Worm (Caenorhabditis elegans) whole organism, dauer: ENCODE data around the gene F56C4.4.

Source experiments
- unc-62 ChIP-seq: sonication (generic microtip); optimal IDR thresholded peaks from 2 replicates; lab custom pipeline; 2017; ENCODE audit warnings: missing biosample characterization, missing genetic modification reagents, missing genetic modification characterization

Gene F56C4.4

ce11 chrIV:10612281-10612680 is 18.8 kb downstream of the F56C4.4 start:
- no peak for TF ChIP-seq unc-62 (GFP tag; lab: Kevin White, UChicago)

- TF ChIP-seq unc-62 (GFP tag; lab: Kevin White, UChicago) = no peak
Observed at ce11 chrIV:10609920-10610319, 21.1 kb downstream of the F56C4.4 start.

DNA sequence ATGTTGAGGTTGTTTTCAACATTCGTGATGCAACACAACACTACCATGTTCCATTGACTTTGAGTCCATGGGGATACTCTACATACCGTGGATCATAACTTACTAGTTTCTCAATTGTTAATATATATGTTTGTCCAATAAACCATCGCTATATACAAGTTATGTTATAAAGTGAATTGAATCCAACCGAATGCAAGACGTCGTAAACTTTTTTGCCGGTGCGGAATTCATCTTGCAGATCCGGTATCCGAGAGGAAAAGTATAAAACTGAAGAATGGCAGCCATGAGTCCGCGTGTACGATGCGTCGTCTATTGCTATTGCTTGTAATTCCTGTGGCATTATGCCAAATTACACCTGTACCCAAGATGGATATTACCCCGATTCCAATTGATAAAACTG is 22.8 kb downstream of the F56C4.4 start, which contains the start of gene R09H10.6:
R09H10.6 (plus strand) TSS at position 301 of the 400 bp plus-strand sequence.
- no peak for TF ChIP-seq unc-62 (GFP tag; lab: Kevin White, UChicago)

DNA sequence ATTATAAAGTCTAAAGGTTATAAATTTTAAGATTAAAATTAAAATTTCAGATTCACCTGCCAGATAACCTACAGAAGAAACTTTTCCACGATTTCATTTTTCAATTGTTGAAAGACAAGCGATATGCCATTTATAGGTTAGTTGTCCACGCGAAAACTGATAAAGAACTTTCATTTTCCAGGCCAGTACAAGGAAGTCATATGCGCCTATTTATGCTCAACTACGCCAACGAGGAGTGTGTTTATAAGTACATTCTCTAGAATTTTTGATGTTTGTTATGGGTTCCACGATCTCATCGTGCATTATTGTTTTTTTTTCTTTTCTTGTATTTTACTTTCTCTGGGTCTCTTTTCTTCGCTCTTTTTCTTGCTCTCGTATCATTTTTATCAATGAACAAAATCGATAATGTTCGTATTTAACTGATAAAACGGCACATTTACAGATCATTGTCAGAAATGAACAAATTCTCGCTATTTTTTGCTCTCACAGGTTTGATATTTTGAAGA is 24.4 kb downstream of the F56C4.4 start, which contains the start of gene R09H10.3:
R09H10.3 (plus strand) TSS at position 456 of the 506 bp plus-strand sequence.
- TF ChIP-seq unc-62 (GFP tag; lab: Kevin White, UChicago) = no peak

- TF ChIP-seq unc-62 (GFP tag; lab: Kevin White, UChicago) = no peak
Observed at ce11 chrIV:10602644-10603043, 28.4 kb downstream of the F56C4.4 start, which contains the start of gene R09H10.2. Gene R09H10.2, plus strand, starts transcription at chrIV:10602944.

ce11 chrIV:10599983-10600382 is 31.1 kb downstream of the F56C4.4 start, which contains the start of gene R09H10.1:
Gene R09H10.1, plus strand, starts transcription at chrIV:10600283.
- TF ChIP-seq unc-62 (GFP tag; lab: Kevin White, UChicago) = no peak

- TF ChIP-seq unc-62 (GFP tag; lab: Kevin White, UChicago) = no peak
Observed at ce11 chrIV:10596505-10596904, 34.6 kb downstream of the F56C4.4 start, which contains the start of gene C43F9.11. Gene C43F9.11, plus strand, starts transcription at chrIV:10596805.

- no peak for TF ChIP-seq unc-62 (GFP tag; lab: Kevin White, UChicago)
Observed at ce11 chrIV:10593570-10593969, 37.5 kb downstream of the F56C4.4 start, which contains the start of gene C43F9.7. Gene C43F9.7, minus strand, starts transcription at chrIV:10593670.

DNA sequence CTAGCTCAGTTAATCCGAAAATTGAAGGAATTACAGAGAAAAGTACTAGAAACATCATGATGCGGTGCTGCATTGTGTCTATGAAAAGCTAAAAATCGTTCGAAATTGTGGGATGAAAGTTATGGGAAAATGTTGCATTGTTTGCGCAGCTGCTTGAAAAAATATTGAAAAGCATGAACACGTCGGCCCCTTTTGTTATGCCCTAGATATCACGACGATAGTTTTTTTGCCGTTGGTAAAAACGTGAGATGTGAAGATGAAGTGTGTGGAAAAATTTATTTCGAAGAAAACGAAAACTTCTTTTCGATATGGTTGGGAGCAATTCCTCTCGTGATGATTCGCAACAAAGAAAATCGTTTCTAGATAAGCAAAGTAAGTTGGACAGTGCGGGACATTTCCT is 40.4 kb downstream of the F56C4.4 start, which contains the start of the genes C43F9.5 and nkb-2:
C43F9.5 (minus strand) TSS at position 101 of the 400 bp plus-strand sequence.
nkb-2 (plus strand) TSS at position 277 of the 400 bp plus-strand sequence.
- TF ChIP-seq unc-62 (GFP tag; lab: Kevin White, UChicago) = no peak

- TF ChIP-seq unc-62 (GFP tag; lab: Kevin White, UChicago) = no peak
Observed at ce11 chrIV:10589072-10589471, 42.0 kb downstream of the F56C4.4 start, which contains the start of gene C43F9.4. Gene C43F9.4, minus strand, starts transcription at chrIV:10589172.

ce11 chrIV:10584237-10584636 is 46.8 kb downstream of the F56C4.4 start, which contains the start of gene oac-8:
Gene oac-8, plus strand, starts transcription at chrIV:10584537.
- no peak for TF ChIP-seq unc-62 (GFP tag; lab: Kevin White, UChicago)
